Fruit fly (Drosophila melanogaster) Kc167 (cell line): ENCODE measurements around the gene CG42536.

ENCODE experiments used
- Sin3A ChIP-seq: fragments of >200 bp; optimal IDR thresholded peaks from 2 replicates; lab custom pipeline; 2018; ENCODE audit warnings: missing external identifiers
- insv ChIP-seq: fragments of >200 bp; optimal IDR thresholded peaks from 3 replicates; lab custom pipeline; 2018; ENCODE audit warnings: missing external identifiers
- ttk ChIP-seq: sonication (Bioruptor generic); optimal IDR thresholded peaks from 2 replicates; lab custom pipeline; 2017; ENCODE audit warnings: missing external identifiers

DNA sequence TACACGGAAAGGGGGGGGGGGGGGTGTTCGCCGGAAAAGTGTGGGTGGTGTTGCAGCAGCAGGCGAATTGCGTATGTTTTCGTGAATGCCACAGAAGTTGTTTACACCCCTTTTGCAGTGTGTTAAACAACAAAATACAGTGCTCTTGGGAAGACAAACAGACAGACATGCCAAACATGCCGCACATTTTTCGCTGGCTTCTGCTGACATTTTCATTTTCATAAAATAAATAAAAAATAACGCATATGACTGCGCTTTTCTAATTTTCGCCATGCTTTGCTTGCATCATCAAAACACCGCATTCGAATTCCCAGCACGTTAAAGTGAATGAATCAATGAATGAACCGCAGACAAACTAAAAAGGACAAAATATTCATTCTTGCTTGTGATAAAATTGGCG is 21.4 kb upstream of the CG42536 start:
- TF ChIP-seq ttk (lab: Kevin White, UChicago), result no peak
- TF ChIP-seq Sin3A (lab: Kevin White, UChicago), result no peak
- TF ChIP-seq insv (lab: Kevin White, UChicago), result no peak
